Worm (Caenorhabditis elegans) whole organism, L2 larva: ENCODE data around the gene C18H7.11.

Experiments
- C34F6.9 ChIP-seq: fragments of 150-350 bp; optimal IDR thresholded peaks from 2 replicates; lab custom pipeline; 2014; ENCODE audit warnings: missing biosample characterization, missing genetic modification characterization
- R02D3.7 ChIP-seq: fragments of 150-350 bp; optimal IDR thresholded peaks from 2 replicates; lab custom pipeline; 2014; ENCODE audit warnings: missing biosample characterization, missing genetic modification characterization
- ZK546.5 ChIP-seq: sonication (generic microtip); optimal IDR thresholded peaks from 2 replicates; lab custom pipeline; 2017; ENCODE audit warnings: missing biosample characterization, missing genetic modification characterization
- alr-1 ChIP-seq: fragments of 150-350 bp; optimal IDR thresholded peaks from 2 replicates; lab custom pipeline; 2014; ENCODE audit warnings: missing biosample characterization, missing genetic modification characterization
- aly-2 ChIP-seq: fragments of 150-350 bp; optimal IDR thresholded peaks from 2 replicates; lab custom pipeline; 2014; ENCODE audit warnings: missing biosample characterization, missing genetic modification characterization
- ama-1 ChIP-seq: fragments of 150-350 bp; optimal IDR thresholded peaks from 2 replicates; lab custom pipeline; 2018; ENCODE audit warnings: inconsistent platforms
- blmp-1 ChIP-seq: sonication (generic microtip); optimal IDR thresholded peaks from 2 replicates; lab custom pipeline; 2017; ENCODE audit warnings: missing genetic modification characterization, mild to moderate bottlenecking, missing compliant biosample characterization, antibody characterized with exemption, moderate library complexity; ENCODE audit not compliant: insufficient read depth
- ceh-16 ChIP-seq: fragments of 150-350 bp; optimal IDR thresholded peaks from 2 replicates; lab custom pipeline; 2014; ENCODE audit warnings: missing biosample characterization, missing genetic modification characterization
- ceh-82 ChIP-seq: fragments of 150-350 bp; optimal IDR thresholded peaks from 2 replicates; lab custom pipeline; 2014; ENCODE audit warnings: missing biosample characterization, missing genetic modification characterization
- crh-2 ChIP-seq: sonication (generic microtip); optimal IDR thresholded peaks from 2 replicates; lab custom pipeline; 2017; ENCODE audit warnings: missing biosample characterization, missing genetic modification characterization
- dmd-4 ChIP-seq: sonication (generic microtip); optimal IDR thresholded peaks from 2 replicates; lab custom pipeline; 2017; ENCODE audit warnings: missing biosample characterization, missing genetic modification characterization
- egl-27 ChIP-seq: sonication (generic microtip); optimal IDR thresholded peaks from 3 replicates; lab custom pipeline; 2017; ENCODE audit warnings: missing biosample characterization, missing genetic modification reagents, missing genetic modification characterization
- fos-1 ChIP-seq: fragments of 150-350 bp; optimal IDR thresholded peaks from 2 replicates; lab custom pipeline; 2014; ENCODE audit warnings: missing biosample characterization, missing genetic modification characterization
- gmeb-1 ChIP-seq: fragments of 150-350 bp; optimal IDR thresholded peaks from 2 replicates; lab custom pipeline; 2014; ENCODE audit warnings: missing biosample characterization, missing genetic modification characterization
- lin-13 ChIP-seq: fragments of 150-350 bp; optimal IDR thresholded peaks from 2 replicates; lab custom pipeline; 2014; ENCODE audit warnings: missing biosample characterization, missing genetic modification reagents, missing genetic modification characterization
- lin-39 ChIP-seq: fragments of 150-350 bp; optimal IDR thresholded peaks from 2 replicates; lab custom pipeline; 2014; ENCODE audit warnings: missing biosample characterization, missing genetic modification reagents, missing genetic modification characterization
- nhr-11 ChIP-seq: fragments of 150-350 bp; optimal IDR thresholded peaks from 2 replicates; lab custom pipeline; 2014; ENCODE audit warnings: missing biosample characterization, missing genetic modification characterization
- nhr-12 ChIP-seq: fragments of 150-350 bp; optimal IDR thresholded peaks from 2 replicates; lab custom pipeline; 2014; ENCODE audit warnings: missing biosample characterization, missing genetic modification characterization
- nhr-129 ChIP-seq: fragments of 150-350 bp; optimal IDR thresholded peaks from 2 replicates; lab custom pipeline; 2014; ENCODE audit warnings: missing biosample characterization, missing genetic modification characterization
- nhr-237 ChIP-seq: fragments of 150-350 bp; optimal IDR thresholded peaks from 2 replicates; lab custom pipeline; 2014; ENCODE audit warnings: missing biosample characterization, missing genetic modification characterization
- nhr-6 ChIP-seq: fragments of 150-350 bp; optimal IDR thresholded peaks from 2 replicates; lab custom pipeline; 2014; ENCODE audit warnings: missing biosample characterization, missing genetic modification characterization
- sem-4 ChIP-seq: fragments of 150-350 bp; optimal IDR thresholded peaks from 2 replicates; lab custom pipeline; 2014; ENCODE audit warnings: missing biosample characterization, missing genetic modification reagents, missing genetic modification characterization
- skn-1 ChIP-seq: sonication (generic microtip); optimal IDR thresholded peaks from 2 replicates; lab custom pipeline; 2017; ENCODE audit warnings: missing biosample characterization, missing genetic modification characterization
- sma-3 ChIP-seq: sonication (generic microtip); optimal IDR thresholded peaks from 2 replicates; lab custom pipeline; 2016; ENCODE audit warnings: missing genetic modification reagents, missing genetic modification characterization, missing compliant biosample characterization
- sma-9 ChIP-seq, 2 experiments: fragments of 150-350 bp in 1 of 2; sonication (generic microtip) in 1 of 2; optimal IDR thresholded peaks; 2 replicates each; lab custom pipeline; 2014 to 2016; ENCODE audit warnings: missing genetic modification characterization in 2 of 2, mild to moderate bottlenecking in 1 of 2, missing biosample characterization in 1 of 2, missing compliant biosample characterization in 1 of 2, missing genetic modification reagents in 1 of 2, moderate library complexity in 1 of 2
- snpc-4 ChIP-seq: fragments of 150-350 bp; optimal IDR thresholded peaks from 2 replicates; lab custom pipeline; 2014; ENCODE audit warnings: missing biosample characterization, missing genetic modification characterization
- unc-39 ChIP-seq: fragments of 150-350 bp; optimal IDR thresholded peaks from 2 replicates; lab custom pipeline; 2014; ENCODE audit warnings: missing biosample characterization, missing genetic modification characterization
- unc-55 ChIP-seq: fragments of 150-350 bp; sonication (generic microtip); optimal IDR thresholded peaks from 3 replicates; lab custom pipeline; 2014; ENCODE audit warnings: missing biosample characterization, missing genetic modification reagents, missing genetic modification characterization
- zag-1 ChIP-seq: fragments of 150-350 bp; optimal IDR thresholded peaks from 2 replicates; lab custom pipeline; 2014; ENCODE audit warnings: missing biosample characterization, missing genetic modification characterization
- ztf-11 ChIP-seq: sonication (generic microtip); optimal IDR thresholded peaks from 2 replicates; lab custom pipeline; 2017; ENCODE audit warnings: missing biosample characterization, missing genetic modification characterization
- ztf-4 ChIP-seq: fragments of 150-350 bp; optimal IDR thresholded peaks from 2 replicates; lab custom pipeline; 2014; ENCODE audit warnings: missing biosample characterization, missing genetic modification characterization

Gene C18H7.11

ce11 chrIV:596292-596952 lies at the start of gene C18H7.11, which contains the start of gene C18H7.7:
Gene C18H7.11 (plus strand): TSS chrIV:596902.
Gene C18H7.7 (minus strand): TSS chrIV:596392.
- TF ChIP-seq ama-1 (lab: Kevin White, UChicago) (no peak), fos-1 (tag; lab: Kevin White, UChicago) (peak; percentile 79)

DNA sequence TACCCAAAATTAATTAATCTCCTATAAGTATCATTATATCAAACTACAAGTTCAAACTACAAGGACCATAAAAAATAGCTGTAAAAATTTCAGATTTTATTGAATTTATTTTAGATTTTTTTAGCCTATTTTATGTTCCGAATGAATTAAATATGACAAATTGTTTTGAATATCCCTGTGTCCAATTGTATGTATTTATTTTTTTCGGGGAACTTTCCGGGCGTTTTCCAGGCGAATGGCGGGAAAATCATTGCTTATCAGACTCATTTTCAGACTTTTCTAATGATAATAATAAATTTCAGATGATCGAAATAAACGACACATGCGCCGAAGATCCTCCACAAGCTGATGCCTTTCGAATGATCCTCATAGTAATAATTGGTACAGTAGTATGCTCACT lies 48.7 kb upstream of the C18H7.11 start, which contains the start of gene F56A11.4:
TSS of gene F56A11.4 (plus strand) at position 301 of the 400 bp plus-strand sequence.
- TF ChIP-seq nhr-237 (tag; lab: Kevin White, UChicago) (no peak), ZK546.5 (tag; lab: Kevin White, UChicago) (no peak), crh-2 (tag; lab: Kevin White, UChicago) (no peak), nhr-12 (tag; lab: Kevin White, UChicago) (no peak), unc-55 (GFP tag; lab: Kevin White, UChicago) (no peak), dmd-4 (tag; lab: Kevin White, UChicago) (no peak), snpc-4 (tag; lab: Kevin White, UChicago) (no peak), ama-1 (lab: Kevin White, UChicago) (no peak), nhr-129 (tag; lab: Kevin White, UChicago) (no peak), R02D3.7 (no peak), sma-9 (GFP tag; optimal IDR thresholded peaks at IDR 0.05; lab: Kevin White, UChicago) (no peak), sma-9 (tag; optimal IDR thresholded peaks at IDR 0.05; lab: Kevin White, UChicago) (no peak), C34F6.9 (no peak)
- TF ChIP-seq, all 48 proteins: peak for 0

DNA sequence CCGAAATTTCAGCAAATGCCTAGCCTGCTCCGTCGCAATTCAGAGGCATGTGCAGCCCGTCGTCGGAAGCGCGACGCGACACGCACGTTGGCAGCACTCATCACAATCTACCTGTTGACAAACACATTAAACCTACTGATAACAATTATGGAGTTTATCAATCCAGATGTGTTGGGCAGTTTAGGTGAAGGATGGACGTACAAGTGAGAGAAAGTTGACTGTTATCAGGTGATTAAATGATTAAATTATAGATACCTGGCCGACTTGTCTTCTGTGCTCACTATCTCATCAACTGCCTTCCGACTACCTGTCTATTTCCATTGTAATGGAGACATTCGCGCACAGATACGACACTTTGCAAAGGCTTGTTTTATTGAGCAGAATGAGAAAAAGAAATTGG lies 44.8 kb upstream of the C18H7.11 start:
- TF ChIP-seq gmeb-1 (tag; lab: Kevin White, UChicago) (no peak), ceh-16 (tag; lab: Kevin White, UChicago) (no peak), ztf-11 (tag; lab: Kevin White, UChicago) (no peak), fos-1 (tag; lab: Kevin White, UChicago) (peak; percentile 30), ztf-4 (tag; lab: Kevin White, UChicago) (no peak), crh-2 (tag; lab: Kevin White, UChicago) (no peak), sem-4 (tag; lab: Kevin White, UChicago) (no peak)

- TF ChIP-seq blmp-1 (tag; lab: Kevin White, UChicago) (no peak), nhr-11 (tag; lab: Kevin White, UChicago) (no peak), lin-39 (no peak), ceh-16 (tag; lab: Kevin White, UChicago) (no peak), skn-1 (tag; lab: Kevin White, UChicago) (no peak), fos-1 (tag; lab: Kevin White, UChicago) (no peak), alr-1 (tag; lab: Kevin White, UChicago) (no peak), snpc-4 (tag; lab: Kevin White, UChicago) (no peak), nhr-6 (tag; lab: Kevin White, UChicago) (no peak)
Observed at ce11 chrIV:554005-554404, 42.7 kb upstream of the C18H7.11 start.

- TF ChIP-seq unc-39 (tag; lab: Kevin White, UChicago) (no peak), unc-55 (GFP tag; lab: Kevin White, UChicago) (no peak), ceh-82 (no peak), ama-1 (lab: Kevin White, UChicago) (no peak), C34F6.9 (no peak), lin-39 (no peak), sma-3 (GFP tag; lab: Kevin White, UChicago) (no peak), ceh-16 (tag; lab: Kevin White, UChicago) (no peak), skn-1 (tag; lab: Kevin White, UChicago) (no peak), egl-27 (tag; lab: Kevin White, UChicago) (no peak), aly-2 (no peak), zag-1 (tag; lab: Kevin White, UChicago) (no peak), nhr-12 (tag; lab: Kevin White, UChicago) (no peak), sem-4 (tag; lab: Kevin White, UChicago) (no peak), lin-13 (GFP tag; lab: Kevin White, UChicago) (no peak), ZK546.5 (tag; lab: Kevin White, UChicago) (no peak)
Observed at ce11 chrIV:558735-559284, 37.9 kb upstream of the C18H7.11 start, which contains the start of gene efn-4. Gene efn-4 (plus strand): TSS chrIV:559234.
